Fruit fly (Drosophila melanogaster) whole organism, wandering third instar larva: ENCODE measurements around the gene snRNP-U1-70K.

Experiments used
- CG9705 ChIP-seq: fragments of 200-800 bp; sonication (Bioruptor generic); optimal IDR thresholded peaks from 2 replicates; lab custom pipeline; 2018; ENCODE audit warnings: missing biosample characterization, mild to moderate bottlenecking, missing genetic modification characterization
- HLH106 ChIP-seq: fragments of 200-800 bp; optimal IDR thresholded peaks from 3 replicates; lab custom pipeline; 2019; ENCODE audit warnings: missing biosample characterization, mild to moderate bottlenecking, missing genetic modification characterization, moderate library complexity
- Jra ChIP-seq: sonication (Bioruptor generic); optimal IDR thresholded peaks from 2 replicates; lab custom pipeline; 2016; ENCODE audit warnings: missing biosample characterization, missing genetic modification characterization
- Mio ChIP-seq: sonication (Bioruptor generic); optimal IDR thresholded peaks from 2 replicates; lab custom pipeline; 2016; ENCODE audit warnings: missing biosample characterization, missing genetic modification characterization

- TF ChIP-seq Mio (GFP tag; lab: Kevin White, UChicago) (no peak), CG9705 (GFP tag; lab: Kevin White, UChicago) (no peak), HLH106 (no peak), Jra (GFP tag; lab: Kevin White, UChicago) (no peak)
Measured at dm6 chr2L:6998736-6999135, 27.2 kb upstream of the snRNP-U1-70K start.
